Fruit fly (Drosophila melanogaster) whole organism, embryonic: ENCODE data around the gene Oct-TyrR.

Experiments
- CG1233 ChIP-seq: fragments of 200-800 bp; sonication (Bioruptor generic); optimal IDR thresholded peaks from 4 replicates; lab custom pipeline; 2018; ENCODE audit warnings: missing biosample characterization, mild to moderate bottlenecking, missing genetic modification characterization
- CG12391 ChIP-seq: fragments of 200-800 bp; sonication (Bioruptor generic); optimal IDR thresholded peaks from 3 replicates; lab custom pipeline; 2018; ENCODE audit warnings: missing biosample characterization, mild to moderate bottlenecking, missing genetic modification characterization, moderate library complexity
- CG14050 ChIP-seq: fragments of 200-800 bp; sonication (Bioruptor generic); IDR thresholded peaks from 3 replicates; pipeline ENCODE4 v1.3.6; 2022; ENCODE audit warnings: missing biosample characterization, missing genetic modification characterization
- CG15696 ChIP-seq: fragments of 200-800 bp; sonication (Bioruptor generic); optimal IDR thresholded peaks from 2 replicates; lab custom pipeline; 2019; ENCODE audit warnings: missing biosample characterization, mild to moderate bottlenecking, missing genetic modification characterization, moderate library complexity
- CG2120 ChIP-seq: fragments of 200-800 bp; sonication (Bioruptor generic); optimal IDR thresholded peaks from 3 replicates; lab custom pipeline; 2016; ENCODE audit warnings: missing biosample characterization, missing genetic modification characterization
- CG2712 ChIP-seq: fragments of 200-800 bp; optimal IDR thresholded peaks from 3 replicates; lab custom pipeline; 2019; ENCODE audit warnings: missing biosample characterization, mild to moderate bottlenecking, missing genetic modification characterization, moderate library complexity
- CG33213 ChIP-seq: fragments of 200-800 bp; sonication (Bioruptor generic); optimal IDR thresholded peaks from 3 replicates; lab custom pipeline; 2016; ENCODE audit warnings: missing biosample characterization, missing genetic modification characterization
- CG4617 ChIP-seq: fragments of 200-800 bp; sonication (Bioruptor generic); optimal IDR thresholded peaks from 3 replicates; lab custom pipeline; 2016; ENCODE audit warnings: missing biosample characterization, missing genetic modification characterization, borderline replicate concordance
- CG6254 ChIP-seq: fragments of 200-800 bp; sonication (Bioruptor generic); optimal IDR thresholded peaks from 3 replicates; lab custom pipeline; 2017; ENCODE audit warnings: mild to moderate bottlenecking, missing biosample characterization, missing genetic modification reagents, missing genetic modification characterization
- CG6272 ChIP-seq: fragments of 200-800 bp; sonication (Bioruptor generic); IDR thresholded peaks from 2 replicates; pipeline ENCODE4 v1.3.6; 2022; ENCODE audit warnings: missing biosample characterization, missing genetic modification characterization
- CG7372 ChIP-seq: fragments of 200-800 bp; sonication (Bioruptor generic); IDR thresholded peaks from 2 replicates; pipeline ENCODE4 v1.3.6; 2022; ENCODE audit warnings: missing biosample characterization, missing genetic modification characterization
- CG8765 ChIP-seq: fragments of 200-800 bp; sonication (Bioruptor generic); IDR thresholded peaks from 2 replicates; pipeline ENCODE4 v1.3.6; 2022; ENCODE audit warnings: missing biosample characterization, missing genetic modification characterization
- CHES-1-like ChIP-seq: fragments of 200-800 bp; sonication (Bioruptor generic); optimal IDR thresholded peaks from 2 replicates; lab custom pipeline; 2016; ENCODE audit warnings: missing biosample characterization, missing genetic modification characterization
- D ChIP-seq, 2 experiments: fragments of 200-800 bp in 1 of 2; fragments of >200 bp in 1 of 2; sonication (Bioruptor generic) in 1 of 2; optimal IDR thresholded peaks; 2 replicates in 1 of 2; 3 replicates in 1 of 2; lab custom pipeline; 2017; ENCODE audit warnings: mild to moderate bottlenecking in 1 of 2, missing biosample characterization in 1 of 2, missing genetic modification characterization in 1 of 2, missing genetic modification reagents in 1 of 2
- Drgx ChIP-seq: fragments of 200-800 bp; sonication (Bioruptor generic); IDR thresholded peaks from 2 replicates; pipeline ENCODE4 v1.3.6; 2022; ENCODE audit warnings: missing biosample characterization, missing genetic modification characterization
- ERR ChIP-seq: fragments of 200-800 bp; sonication (Bioruptor generic); optimal IDR thresholded peaks from 2 replicates; lab custom pipeline; 2016; ENCODE audit warnings: missing biosample characterization, missing genetic modification characterization
- Hey ChIP-seq: fragments of 200-800 bp; sonication (Bioruptor generic); optimal IDR thresholded peaks from 3 replicates; lab custom pipeline; 2018; ENCODE audit warnings: missing biosample characterization, mild to moderate bottlenecking, missing genetic modification characterization
- Hmr ChIP-seq: fragments of 200-800 bp; sonication (Bioruptor generic); optimal IDR thresholded peaks from 3 replicates; lab custom pipeline; 2017; ENCODE audit warnings: mild to moderate bottlenecking, missing biosample characterization, missing genetic modification reagents, missing genetic modification characterization
- Lhr ChIP-seq: fragments of 200-800 bp; sonication (Bioruptor generic); optimal IDR thresholded peaks from 3 replicates; lab custom pipeline; 2017; ENCODE audit warnings: mild to moderate bottlenecking, missing biosample characterization, missing genetic modification reagents, missing genetic modification characterization
- Med ChIP-seq: fragments of 200-800 bp; sonication (Bioruptor generic); peaks from one replicate; lab custom pipeline; 2016; ENCODE audit warnings: missing biosample characterization, missing genetic modification characterization, mild to moderate bottlenecking, inconsistent platforms, moderate library complexity
- Myb ChIP-seq: fragments of 200-800 bp; sonication (Bioruptor generic); optimal IDR thresholded peaks from 2 replicates; lab custom pipeline; 2016; ENCODE audit warnings: missing biosample characterization, missing genetic modification characterization
- Nf-YB ChIP-seq: fragments of 200-800 bp; sonication (Bioruptor generic); optimal IDR thresholded peaks from 3 replicates; lab custom pipeline; 2019; ENCODE audit warnings: missing biosample characterization, mild to moderate bottlenecking, missing genetic modification characterization, moderate library complexity
- Nf-YC ChIP-seq: fragments of 200-800 bp; optimal IDR thresholded peaks from 3 replicates; lab custom pipeline; 2019; ENCODE audit warnings: missing biosample characterization, mild to moderate bottlenecking, missing genetic modification characterization, moderate library complexity
- abd-A ChIP-seq: fragments of 200-800 bp; sonication (Bioruptor generic); optimal IDR thresholded peaks from 3 replicates; lab custom pipeline; 2019; ENCODE audit warnings: missing biosample characterization, mild to moderate bottlenecking, missing genetic modification characterization, moderate library complexity
- btn ChIP-seq: fragments of 200-800 bp; sonication (Bioruptor generic); optimal IDR thresholded peaks from 2 replicates; lab custom pipeline; 2016; ENCODE audit warnings: missing biosample characterization, missing genetic modification characterization
- cad ChIP-seq: fragments of >200 bp; optimal IDR thresholded peaks from 2 replicates; lab custom pipeline; 2017; ENCODE audit warnings: missing biosample characterization, missing genetic modification characterization
- caup ChIP-seq: fragments of 200-800 bp; sonication (Bioruptor generic); optimal IDR thresholded peaks from 3 replicates; lab custom pipeline; 2017; ENCODE audit warnings: missing biosample characterization, mild to moderate bottlenecking, missing genetic modification characterization, moderate library complexity; ENCODE audit not compliant: severe bottlenecking
- croc ChIP-seq: fragments of 200-800 bp; sonication (Bioruptor generic); conservative IDR thresholded peaks from 3 replicates; pipeline ENCODE4 v1.3.6; 2022; ENCODE audit warnings: missing biosample characterization, missing genetic modification characterization
- crol ChIP-seq: fragments of 200-800 bp; sonication (Bioruptor generic); IDR thresholded peaks from 2 replicates; pipeline ENCODE4 v1.3.6; 2022; ENCODE audit warnings: missing biosample characterization, missing genetic modification characterization
- dpn ChIP-seq, 2 experiments: fragments of 200-800 bp; sonication (Bioruptor generic); optimal IDR thresholded peaks; 3 replicates each; lab custom pipeline; 2016; ENCODE audit warnings: missing biosample characterization in 2 of 2, missing genetic modification characterization in 2 of 2
- her ChIP-seq: fragments of 200-800 bp; sonication (Bioruptor generic); optimal IDR thresholded peaks from 2 replicates; lab custom pipeline; 2016; ENCODE audit warnings: missing biosample characterization, missing genetic modification characterization
- nerfin-2 ChIP-seq: fragments of 200-800 bp; sonication (Bioruptor generic); IDR thresholded peaks from 2 replicates; pipeline ENCODE4 v1.3.6; 2022; ENCODE audit warnings: missing biosample characterization, missing genetic modification characterization; ENCODE audit not compliant: partially characterized antibody
- nmo ChIP-seq: fragments of 200-800 bp; sonication (Bioruptor generic); optimal IDR thresholded peaks from 2 replicates; lab custom pipeline; 2018; ENCODE audit warnings: missing biosample characterization, mild to moderate bottlenecking, missing genetic modification characterization, moderate library complexity
- org-1 ChIP-seq: fragments of 200-800 bp; sonication (Bioruptor generic); optimal IDR thresholded peaks from 2 replicates; lab custom pipeline; 2017; ENCODE audit warnings: missing biosample characterization, missing genetic modification characterization
- pita ChIP-seq: fragments of 200-800 bp; sonication (Bioruptor generic); optimal IDR thresholded peaks from 2 replicates; lab custom pipeline; 2017; ENCODE audit warnings: missing biosample characterization, mild to moderate bottlenecking, missing genetic modification characterization
- rib ChIP-seq: fragments of 200-800 bp; sonication (Bioruptor generic); IDR thresholded peaks from 2 replicates; pipeline ENCODE4 v1.3.6; 2022; ENCODE audit warnings: missing biosample characterization, missing genetic modification characterization
- run ChIP-seq: fragments of 200-800 bp; sonication (Bioruptor generic); optimal IDR thresholded peaks from 3 replicates; lab custom pipeline; 2018; ENCODE audit warnings: missing biosample characterization, mild to moderate bottlenecking, missing genetic modification characterization
- sim ChIP-seq: fragments of 200-800 bp; sonication (Bioruptor generic); IDR thresholded peaks from 2 replicates; pipeline ENCODE4 v1.3.6; 2022; ENCODE audit warnings: missing biosample characterization, missing genetic modification characterization
- sisA ChIP-seq: fragments of 200-800 bp; sonication (Bioruptor generic); IDR thresholded peaks from 2 replicates; pipeline ENCODE4 v1.3.6; 2022; ENCODE audit warnings: missing biosample characterization, missing genetic modification characterization
- slbo ChIP-seq: fragments of 200-800 bp; sonication (Bioruptor generic); IDR thresholded peaks from 2 replicates; pipeline ENCODE4 v1.3.6; 2022; ENCODE audit warnings: missing biosample characterization, missing genetic modification characterization
- slp2 ChIP-seq: fragments of 200-800 bp; sonication (Bioruptor generic); optimal IDR thresholded peaks from 2 replicates; lab custom pipeline; 2016; ENCODE audit warnings: missing biosample characterization, missing genetic modification characterization
- ssp ChIP-seq: fragments of 200-800 bp; sonication (Bioruptor generic); IDR thresholded peaks from 2 replicates; pipeline ENCODE4 v1.3.6; 2022; ENCODE audit warnings: missing biosample characterization, missing genetic modification characterization
- tap ChIP-seq: fragments of 200-800 bp; optimal IDR thresholded peaks from 3 replicates; lab custom pipeline; 2019; ENCODE audit warnings: missing biosample characterization, mild to moderate bottlenecking, missing genetic modification characterization, moderate library complexity
- trem ChIP-seq: fragments of 200-800 bp; optimal IDR thresholded peaks from 3 replicates; lab custom pipeline; 2019; ENCODE audit warnings: missing biosample characterization, mild to moderate bottlenecking, missing genetic modification characterization, moderate library complexity
- ttk ChIP-seq: fragments of 200-800 bp; sonication (Bioruptor generic); IDR thresholded peaks from 2 replicates; pipeline ENCODE4 v2.1.2; 2022; ENCODE audit warnings: missing biosample characterization, missing genetic modification characterization
- tup ChIP-seq: fragments of 200-800 bp; sonication (Bioruptor generic); optimal IDR thresholded peaks from 2 replicates; lab custom pipeline; 2016; ENCODE audit warnings: missing biosample characterization, mild to moderate bottlenecking, missing genetic modification characterization, moderate library complexity
- unc-4 ChIP-seq: fragments of 200-800 bp; sonication (Bioruptor generic); IDR thresholded peaks from 2 replicates; pipeline ENCODE4 v1.3.6; 2022; ENCODE audit warnings: missing biosample characterization, missing genetic modification characterization; ENCODE audit not compliant: partially characterized antibody
- wdn ChIP-seq: fragments of 200-800 bp; sonication (Bioruptor generic); IDR thresholded peaks from 2 replicates; pipeline ENCODE4 v1.3.6; 2022; ENCODE audit warnings: missing biosample characterization, missing genetic modification characterization
- wor ChIP-seq: fragments of 200-800 bp; sonication (Bioruptor generic); IDR thresholded peaks from 2 replicates; pipeline ENCODE4 v1.3.6; 2022; ENCODE audit warnings: missing biosample characterization, missing genetic modification characterization
- zen2 ChIP-seq: fragments of 200-800 bp; sonication (Bioruptor generic); IDR thresholded peaks from 3 replicates; pipeline ENCODE4 v1.3.6; 2022; ENCODE audit warnings: missing biosample characterization, missing genetic modification characterization; ENCODE audit not compliant: partially characterized antibody

Gene Oct-TyrR

dm6 chr3L:22078063-22078462, 43.3 kb downstream of the Oct-TyrR start (continued):
- TF ChIP-seq wor (no peak), CHES-1-like (GFP tag; lab: Kevin White, UChicago) (peak; percentile 45), zen2 (GFP tag; lab: Robert Waterston, UW) (peak; percentile 78; the same call in 2 of the 3 replicates), sisA (GFP tag; lab: Robert Waterston, UW) (peak; percentile 33; the same call in 1 of the 2 replicates), cad (GFP tag; lab: Kevin White, UChicago) (no peak), dpn (GFP tag; optimal IDR thresholded peaks at IDR 0.05; lab: Kevin White, UChicago) (peak; percentile 50 to 58), rib (no peak), org-1 (GFP tag; lab: Kevin White, UChicago) (peak; percentile 31), nerfin-2 (GFP tag; lab: Robert Waterston, UW) (peak; percentile 60; the same call in 1 of the 2 replicates), CG12391 (tag; lab: Kevin White, UChicago) (peak; percentile 71), sim (GFP tag; lab: Robert Waterston, UW) (no peak), Hey (tag; lab: Kevin White, UChicago) (no peak), crol (GFP tag; lab: Robert Waterston, UW) (no peak), her (GFP tag; lab: Kevin White, UChicago) (no peak), caup (GFP tag; lab: Kevin White, UChicago) (peak; percentile 39), CG2120 (GFP tag; lab: Kevin White, UChicago) (peak; percentile 71), slbo (GFP tag; lab: Robert Waterston, UW) (peak; percentile 59; the same call in 1 of the 2 replicates), abd-A (no peak), CG6254 (peak; percentile 39), unc-4 (GFP tag; lab: Robert Waterston, UW) (peak; percentile 64), CG8765 (GFP tag; lab: Robert Waterston, UW) (peak; percentile 60; the same call in 1 of the 2 replicates), run (tag; lab: Kevin White, UChicago) (no peak), ssp (GFP tag; lab: Robert Waterston, UW) (peak; percentile 35; the same call in 1 of the 2 replicates), pita (no peak), croc (GFP tag; lab: Robert Waterston, UW) (no peak; the same call in 2 of the 3 replicates), Hmr (GFP tag; lab: Kevin White, UChicago) (peak; percentile 57), btn (GFP tag; lab: Kevin White, UChicago) (peak; percentile 34), CG2712 (tag; lab: Kevin White, UChicago) (peak; percentile 76), Myb (GFP tag; lab: Kevin White, UChicago) (peak; percentile 15), CG7372 (GFP tag; lab: Robert Waterston, UW) (no peak), CG1233 (GFP tag; lab: Kevin White, UChicago) (peak; percentile 27), ttk (GFP tag; lab: Robert Waterston, UW) (0 out of 2 replicates have a peak, but pooled peaks have one; percentile 35), tap (peak; percentile 8), Nf-YB (GFP tag; lab: Kevin White, UChicago) (no peak), tup (GFP tag; lab: Kevin White, UChicago) (peak; percentile 21), Med (GFP tag; lab: Kevin White, UChicago) (peak; percentile 92), wdn (no peak), CG14050 (GFP tag; lab: Robert Waterston, UW) (peak; percentile 26; the same call in 1 of the 3 replicates), Lhr (peak; percentile 46), nmo (GFP tag; lab: Kevin White, UChicago) (peak; percentile 50), CG4617 (GFP tag; lab: Kevin White, UChicago) (no peak), slp2 (GFP tag; lab: Kevin White, UChicago) (peak; percentile 2), Drgx (peak; percentile 63), CG15696 (tag; lab: Kevin White, UChicago) (peak; percentile 56), CG33213 (GFP tag; lab: Kevin White, UChicago) (peak; percentile 44), Nf-YC (tag; lab: Kevin White, UChicago) (no peak), ERR (GFP tag; lab: Kevin White, UChicago) (peak; percentile 47), D (optimal IDR thresholded peaks at IDR 0.05; lab: Kevin White, UChicago) (no peak), D (GFP tag; optimal IDR thresholded peaks at IDR 0.05; lab: Kevin White, UChicago) (peak; percentile 24), CG6272 (GFP tag; lab: Robert Waterston, UW) (0 out of 2 replicates have a peak, but pooled peaks have one; percentile 22), trem (tag; lab: Kevin White, UChicago) (peak; percentile 42)
